Worm (Caenorhabditis elegans) whole organism, dauer: ENCODE results near the gene C35B1.4.

Source experiments
- unc-62 ChIP-seq: sonication (generic microtip); optimal IDR thresholded peaks from 2 replicates; lab custom pipeline; 2017; ENCODE audit warnings: missing biosample characterization, missing genetic modification reagents, missing genetic modification characterization

C35B1.4 gene

DNA sequence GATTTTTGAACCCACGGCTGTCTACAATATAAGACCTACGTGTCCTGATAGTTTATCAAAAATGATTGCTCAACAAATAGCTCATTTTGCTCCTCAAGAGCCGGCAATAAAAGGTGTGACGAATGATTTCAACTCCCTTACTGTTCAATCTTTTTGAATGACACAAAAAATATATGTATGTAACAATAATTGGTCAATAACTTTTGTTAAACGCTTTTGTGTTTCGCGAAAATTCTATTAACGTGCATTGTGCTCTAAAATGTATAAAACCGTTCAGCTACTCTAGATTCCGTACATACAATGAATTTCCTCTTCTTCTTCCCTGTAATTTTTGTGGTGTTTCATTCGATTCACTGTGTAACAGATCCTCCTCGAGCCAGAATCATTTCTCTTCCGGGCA, at the start of gene C35B1.4:
Gene C35B1.4 (plus strand): TSS at position 301 of the 400 bp plus-strand sequence.
- no peak for TF ChIP-seq unc-62 (GFP tag; lab: Kevin White, UChicago)

DNA sequence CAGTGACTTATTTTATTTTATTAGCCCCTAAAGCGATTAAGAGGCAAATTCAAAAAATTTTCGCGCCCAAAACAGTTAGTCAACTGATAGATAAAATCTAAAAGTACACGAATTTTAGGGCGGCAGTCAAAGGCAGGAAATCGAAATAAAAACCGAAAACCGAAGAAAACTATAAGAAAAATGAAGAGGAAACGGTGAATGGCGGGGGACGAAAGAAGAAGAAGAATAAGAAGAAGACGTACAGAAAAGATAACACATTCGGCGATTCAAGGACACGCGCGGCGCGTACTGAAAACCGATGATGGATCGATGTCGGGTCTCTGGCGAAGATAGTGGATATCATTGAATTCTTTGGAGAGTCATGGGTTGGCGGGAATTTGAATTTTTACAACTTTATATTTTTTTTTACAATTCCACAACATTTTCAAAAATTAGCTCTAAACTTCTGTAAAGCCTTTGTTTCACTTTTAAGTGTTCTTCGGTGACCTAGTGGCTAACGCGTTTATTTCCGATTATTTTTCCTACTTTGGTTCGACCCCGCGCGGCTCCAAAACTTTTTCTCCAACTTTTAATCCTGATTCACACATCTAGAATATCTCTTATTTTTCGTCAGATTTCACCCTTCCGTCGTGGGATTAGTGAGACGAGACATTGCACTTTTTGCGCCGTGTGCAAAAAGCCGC, 48.6 kb upstream of the C35B1.4 start:
- no peak for TF ChIP-seq unc-62 (GFP tag; lab: Kevin White, UChicago)

DNA sequence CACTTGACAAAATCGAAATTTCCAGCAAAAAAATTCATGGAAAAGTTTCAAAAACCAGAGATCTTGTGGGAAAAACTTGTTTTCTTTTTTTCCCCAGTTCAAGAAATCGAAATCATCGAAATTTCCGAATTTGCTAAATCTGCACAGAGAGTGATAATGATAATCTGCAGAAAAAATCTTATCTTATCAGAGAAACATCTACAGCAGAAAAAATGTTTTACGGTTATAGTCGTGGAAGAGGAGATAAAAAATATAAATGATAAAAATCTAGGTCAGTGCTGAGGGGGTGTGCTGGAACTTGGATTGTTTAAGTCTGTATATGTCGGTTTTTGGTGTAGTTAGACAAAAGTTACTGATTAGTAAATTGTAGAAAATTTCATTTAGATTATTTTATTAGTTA, 47.3 kb upstream of the C35B1.4 start:
- TF ChIP-seq unc-62 (GFP tag; lab: Kevin White, UChicago): no peak

DNA sequence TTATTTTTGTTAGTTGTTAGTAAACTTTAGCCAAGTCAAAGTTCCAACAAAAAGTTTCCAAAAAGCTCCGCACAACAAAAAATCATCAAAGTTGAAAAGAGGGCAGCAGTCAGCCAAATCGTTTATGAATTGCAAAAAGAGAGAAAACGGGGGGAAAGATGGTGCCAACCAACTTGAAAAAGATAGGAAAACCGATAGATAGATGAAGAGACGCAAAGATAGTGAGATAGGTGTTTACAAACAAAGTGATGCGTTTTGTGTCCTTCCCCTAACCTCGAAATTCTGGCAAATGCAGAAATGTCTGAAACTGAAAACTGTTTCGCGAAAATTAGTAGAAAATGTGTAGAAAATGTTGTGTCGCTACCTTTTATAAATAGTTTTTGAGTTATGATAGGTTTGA, 46.1 kb upstream of the C35B1.4 start:
- TF ChIP-seq unc-62 (GFP tag; lab: Kevin White, UChicago): no peak

DNA sequence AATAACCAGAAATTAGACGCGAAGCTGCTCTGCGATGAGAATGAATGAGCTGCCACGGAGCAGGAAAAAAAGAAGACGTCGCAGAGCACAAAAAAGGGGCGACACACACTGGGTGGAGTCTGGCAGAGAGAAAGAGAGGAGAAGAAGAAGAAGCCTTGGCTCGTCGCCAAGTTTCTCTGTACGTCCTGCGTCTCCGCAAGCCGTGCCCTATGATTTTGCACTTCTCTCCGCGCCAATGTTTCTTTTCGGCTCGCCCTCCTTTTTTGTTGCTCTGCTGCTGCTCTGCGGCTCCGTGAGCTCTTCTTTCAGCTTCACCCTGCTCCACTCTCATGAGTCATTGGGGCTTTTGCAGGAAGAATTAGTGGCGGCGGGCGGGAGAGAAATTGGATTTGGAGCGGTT, 44.7 kb upstream of the C35B1.4 start, which contains the start of gene hlh-30:
Gene hlh-30 (minus strand): TSS at position 69 of the 400 bp plus-strand sequence.
- TF ChIP-seq unc-62 (GFP tag; lab: Kevin White, UChicago): no peak

DNA sequence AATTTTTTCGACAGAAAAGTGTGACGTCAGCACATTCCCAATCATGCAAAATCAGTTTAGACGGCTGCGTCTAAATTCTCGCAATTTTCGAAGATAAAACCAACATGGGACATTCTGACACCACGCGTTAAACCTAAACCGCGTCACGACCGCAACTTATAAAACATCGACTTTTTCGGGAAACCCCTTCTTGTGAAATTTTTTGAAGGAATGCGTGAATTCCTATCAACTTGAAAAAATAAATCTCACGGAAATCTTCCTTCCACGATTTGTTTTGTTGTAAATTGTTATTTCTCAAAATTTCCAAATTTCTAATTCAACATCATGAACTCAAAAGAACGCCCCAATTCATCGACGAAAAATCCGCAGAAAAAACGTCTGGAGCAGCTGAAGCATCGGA, 39.6 kb upstream of the C35B1.4 start, which contains the start of gene F35F11.2:
Gene F35F11.2 (plus strand): TSS at position 301 of the 400 bp plus-strand sequence.
- no peak for TF ChIP-seq unc-62 (GFP tag; lab: Kevin White, UChicago)

DNA sequence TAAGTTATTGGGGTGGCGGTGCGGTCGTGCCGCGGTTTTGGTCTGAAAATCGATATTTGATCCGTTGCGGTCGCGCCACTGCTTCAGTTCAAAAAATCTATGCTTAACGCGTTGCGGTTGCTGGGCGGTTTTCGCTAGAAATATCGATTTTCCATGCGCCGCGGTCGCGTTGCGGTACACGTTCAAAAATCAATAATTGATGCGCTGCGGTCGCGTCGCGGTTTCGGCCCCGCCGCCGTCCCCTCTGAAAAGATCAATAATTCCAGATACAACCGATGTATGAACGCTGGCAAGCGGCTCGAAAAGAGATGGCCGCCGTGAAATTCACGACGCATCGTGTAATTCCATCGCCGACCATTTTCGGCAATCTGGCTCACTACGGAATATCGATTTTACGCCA, 38.6 kb upstream of the C35B1.4 start:
- TF ChIP-seq unc-62 (GFP tag; lab: Kevin White, UChicago): no peak

DNA sequence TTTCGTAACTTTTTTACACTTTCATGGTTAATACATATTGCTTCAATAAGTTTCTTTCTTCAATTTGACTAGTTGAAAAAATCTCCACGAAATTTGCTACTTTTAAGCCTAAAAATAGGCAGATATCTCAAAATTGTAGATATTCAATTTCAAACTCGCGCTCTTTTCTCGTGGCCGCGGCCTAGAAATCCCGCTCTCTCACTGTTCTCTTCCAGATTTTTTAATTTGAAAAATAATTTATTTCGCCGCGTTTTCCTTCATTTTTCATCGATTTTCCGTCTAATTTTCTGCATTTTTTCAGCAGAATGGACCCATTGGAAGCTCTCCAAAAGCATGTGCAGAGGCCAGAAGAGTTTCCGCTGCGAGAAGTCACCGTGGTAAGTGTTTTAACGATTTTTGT, 37.3 kb upstream of the C35B1.4 start, which contains the start of gene cdc-73:
Gene cdc-73 (plus strand): TSS at position 302 of the 400 bp plus-strand sequence.
- no peak for TF ChIP-seq unc-62 (GFP tag; lab: Kevin White, UChicago)

DNA sequence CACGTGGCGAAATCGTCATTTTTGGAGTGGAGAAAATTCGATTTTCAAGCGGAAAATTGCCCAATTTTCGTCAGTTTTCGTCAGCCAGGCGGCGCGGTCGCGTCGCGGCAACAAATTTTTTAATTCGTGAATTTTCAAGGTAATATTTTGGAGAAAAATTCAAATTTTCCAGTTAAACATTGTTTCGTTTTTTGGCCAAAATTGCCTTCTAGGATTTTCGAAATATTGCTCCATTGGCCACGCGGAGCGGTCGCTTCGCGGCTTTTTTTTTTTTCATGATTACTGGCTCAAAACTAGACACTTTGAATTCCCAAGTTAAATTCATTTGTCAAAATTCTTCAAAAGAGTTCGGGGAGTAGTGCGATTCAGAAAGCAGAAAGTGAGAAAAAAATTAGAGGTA, 32.0 kb upstream of the C35B1.4 start:
- TF ChIP-seq unc-62 (GFP tag; lab: Kevin White, UChicago): no peak

DNA sequence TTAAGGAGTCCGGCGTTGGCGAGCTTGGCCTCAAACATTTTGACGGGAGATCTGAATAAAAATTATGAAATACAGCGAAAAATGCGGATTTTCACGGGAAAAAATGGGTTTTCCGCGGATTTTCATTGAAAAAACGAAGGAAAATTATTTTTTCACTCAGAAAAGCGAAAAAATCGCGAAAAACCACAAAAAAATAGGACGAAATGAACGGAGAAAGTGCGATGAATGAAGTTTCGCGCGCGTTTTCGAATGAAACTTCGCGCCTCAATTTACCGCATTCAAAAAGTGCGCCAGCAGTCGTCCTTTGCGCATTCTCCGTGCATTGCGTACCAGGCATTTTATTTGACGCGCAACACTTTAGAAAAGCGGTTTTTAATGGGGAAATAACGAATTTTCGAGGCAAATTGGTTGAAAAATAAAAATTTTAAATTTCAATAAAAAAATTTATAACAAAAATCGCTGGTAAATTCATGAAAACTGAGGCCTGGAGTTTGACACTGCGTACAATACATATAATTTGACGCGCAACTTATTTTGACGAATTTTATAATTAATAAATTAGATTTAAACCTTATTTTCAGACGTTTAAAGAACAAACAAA, 30.1 kb upstream of the C35B1.4 start, which contains the start of gene pcn-1:
Gene pcn-1 (minus strand): TSS at position 51 of the 601 bp plus-strand sequence.
- no peak for TF ChIP-seq unc-62 (GFP tag; lab: Kevin White, UChicago)

DNA sequence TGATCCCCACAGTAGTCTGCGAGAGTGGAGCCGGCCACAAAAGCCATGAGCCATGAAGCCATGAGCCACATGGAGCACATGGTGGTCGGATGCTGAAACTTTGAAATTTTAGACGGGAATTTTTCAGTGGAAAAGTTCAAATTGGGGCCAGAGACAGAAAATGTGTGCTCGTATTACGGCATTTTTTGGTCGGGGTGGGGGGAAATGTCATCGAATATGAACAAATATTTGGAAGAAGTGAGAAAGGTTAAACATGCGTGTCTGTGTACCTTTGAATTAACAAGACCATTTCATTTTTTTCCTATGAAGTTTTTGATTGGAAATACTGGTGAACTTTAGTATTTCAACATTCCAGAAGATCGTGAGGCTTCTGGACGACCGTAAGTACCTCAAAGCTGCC, 28.1 kb upstream of the C35B1.4 start, which contains the start of gene wrt-5:
Gene wrt-5 (minus strand): TSS at position 101 of the 400 bp plus-strand sequence.
- TF ChIP-seq unc-62 (GFP tag; lab: Kevin White, UChicago): no peak

DNA sequence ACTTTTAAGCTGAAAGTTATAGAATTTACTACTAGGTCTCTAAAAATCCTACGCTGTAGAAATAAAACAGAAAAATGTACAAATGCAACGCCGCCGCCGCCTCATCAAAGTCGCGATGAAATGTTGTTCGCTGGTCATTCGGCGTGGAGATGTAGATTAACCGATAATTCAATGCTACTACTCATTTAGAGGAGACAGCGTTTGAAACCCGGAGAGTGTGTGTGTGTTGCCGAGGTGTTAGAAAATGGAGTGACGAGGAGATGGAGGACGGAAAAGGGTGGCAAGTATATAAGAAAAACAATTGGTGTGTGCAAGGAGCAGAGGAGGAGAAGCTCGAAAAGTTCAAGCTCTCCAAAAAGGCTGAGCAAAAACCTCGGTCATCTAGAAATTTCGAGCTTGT, 27.3 kb upstream of the C35B1.4 start:
- TF ChIP-seq unc-62 (GFP tag; lab: Kevin White, UChicago): no peak

DNA sequence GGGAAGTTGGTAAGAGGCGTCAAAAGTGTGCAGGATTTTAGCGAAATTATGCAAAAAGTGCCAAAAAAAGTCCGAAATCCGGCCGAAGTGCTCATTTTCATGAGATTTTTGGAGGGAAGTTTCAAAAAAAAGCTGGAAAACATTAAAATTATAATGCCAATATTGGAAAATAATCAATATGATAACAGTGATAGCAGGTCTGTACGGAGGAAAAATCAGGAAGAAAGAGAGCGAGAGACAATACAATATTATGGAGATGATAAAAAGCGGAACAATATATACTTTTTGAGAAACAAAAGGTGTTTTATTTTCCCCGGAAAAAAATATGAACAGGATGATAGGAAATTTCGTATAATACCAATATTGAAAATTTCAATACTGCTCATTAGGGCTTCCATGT, 26.2 kb upstream of the C35B1.4 start:
- TF ChIP-seq unc-62 (GFP tag; lab: Kevin White, UChicago): no peak

DNA sequence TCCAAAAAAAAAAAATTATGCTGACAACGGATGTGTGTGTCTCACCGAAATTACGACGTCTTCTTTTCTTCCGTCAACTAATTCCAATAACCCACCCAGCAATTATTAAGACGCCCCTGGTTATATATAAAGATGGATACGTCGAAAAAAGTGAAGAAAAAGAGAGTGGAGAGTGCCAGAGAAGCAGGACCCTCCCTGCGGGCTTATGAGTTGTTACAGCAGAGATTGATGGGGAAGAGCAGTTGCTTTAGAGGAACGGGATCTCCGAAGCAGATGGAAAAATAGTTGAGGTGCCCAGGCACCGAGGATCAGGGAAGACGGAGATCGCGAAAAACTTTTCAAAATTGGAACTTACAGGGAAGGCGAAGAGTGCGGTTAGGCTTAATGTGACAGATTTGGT, 24.3 kb upstream of the C35B1.4 start:
- no peak for TF ChIP-seq unc-62 (GFP tag; lab: Kevin White, UChicago)

DNA sequence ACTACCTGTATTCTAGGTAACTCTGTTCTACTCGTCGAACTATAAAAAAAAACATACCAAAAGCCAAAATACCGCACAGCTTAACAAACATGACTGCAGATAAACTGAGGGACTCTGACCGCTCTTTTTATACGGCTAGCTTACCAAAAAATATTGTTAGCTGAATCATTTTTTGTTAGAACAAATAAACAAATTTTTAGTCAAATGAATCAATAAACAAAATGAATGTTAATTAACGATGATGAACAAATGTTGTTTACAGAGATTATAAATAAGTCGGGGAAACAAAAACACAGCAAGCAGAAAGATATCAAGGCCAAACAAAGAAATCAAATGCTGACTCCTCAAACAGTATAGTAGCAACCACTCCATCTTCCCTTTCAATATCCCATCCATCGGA, 16.0 kb upstream of the C35B1.4 start, which contains the start of gene ilys-6:
Gene ilys-6 (minus strand): TSS at position 101 of the 400 bp plus-strand sequence.
- no peak for TF ChIP-seq unc-62 (GFP tag; lab: Kevin White, UChicago)

DNA sequence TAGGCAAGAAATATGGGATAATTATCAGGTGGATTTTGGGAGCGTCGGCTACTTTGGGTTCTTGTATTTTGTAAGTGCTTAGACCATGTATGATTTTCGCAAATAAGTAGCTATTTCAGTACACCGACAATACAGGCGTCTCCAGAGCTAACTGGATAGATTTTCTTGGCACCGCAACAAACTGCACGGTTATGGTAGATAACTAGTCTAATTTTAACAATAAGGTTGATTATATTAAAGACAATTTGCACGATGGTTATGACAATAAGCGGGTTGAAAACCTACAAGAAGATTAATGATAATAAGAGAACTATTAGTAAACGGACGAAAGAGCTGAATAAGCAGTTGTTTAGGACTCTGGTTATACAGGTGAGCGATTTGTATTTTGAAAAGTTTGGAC, 12.3 kb upstream of the C35B1.4 start:
- TF ChIP-seq unc-62 (GFP tag; lab: Kevin White, UChicago): no peak

DNA sequence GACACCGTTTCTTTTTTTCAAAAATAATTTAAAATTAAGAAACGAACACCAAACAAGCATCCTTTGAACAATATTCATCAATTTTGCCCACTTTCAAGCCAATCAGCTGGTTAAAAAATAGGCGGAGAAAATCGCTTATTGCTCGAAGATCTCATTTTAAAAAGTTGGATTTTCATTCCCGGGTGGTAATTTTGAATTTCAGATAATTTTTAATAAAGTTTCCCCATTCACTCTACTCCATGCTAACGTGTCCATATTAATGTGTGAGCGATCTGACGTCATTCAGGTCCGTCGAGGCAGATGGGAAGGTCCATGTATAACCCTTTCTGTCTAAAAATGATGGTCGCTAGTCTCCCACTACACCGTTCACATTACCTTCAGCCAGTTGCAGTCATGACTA, 11.1 kb upstream of the C35B1.4 start, which contains the start of gene fbxb-55:
Gene fbxb-55 (plus strand): TSS at position 301 of the 400 bp plus-strand sequence.
- TF ChIP-seq unc-62 (GFP tag; lab: Kevin White, UChicago): no peak
